Fruit fly (Drosophila melanogaster): Measurements from ENCODE around the gene CG32599.

Gene CG32599

dm6 chrX:14260863-14261262 lies 17.4 kb downstream of the CG32599 start, which contains the start of the genes CG46317 and Tat:
TSS of gene CG46317 (plus strand) at chrX:14261223.
TSS of gene Tat (plus strand) at chrX:14261223.
- no peak for TF ChIP-seq CG8301 (tag; optimal IDR thresholded peaks at IDR 0.05)
- no peak for TF ChIP-seq CG32121 (GFP tag; IDR thresholded peaks at IDR 0.05)
- TF ChIP-seq CG14655 (GFP tag; optimal IDR thresholded peaks at IDR 0.05): no peak
- no peak for TF ChIP-seq CG8159 (tag; optimal IDR thresholded peaks at IDR 0.05)
- no peak for TF ChIP-seq CG34367 (tag; optimal IDR thresholded peaks at IDR 0.05)
- TF ChIP-seq gl (tag; optimal IDR thresholded peaks at IDR 0.05): no peak
- no peak for TF ChIP-seq CG15710 (tag; optimal IDR thresholded peaks at IDR 0.05)
- TF ChIP-seq CG17806 (tag; optimal IDR thresholded peaks at IDR 0.05): no peak
- no peak for TF ChIP-seq CG13204 (GFP tag; optimal IDR thresholded peaks at IDR 0.05)
- TF ChIP-seq Pif1A (GFP tag; optimal IDR thresholded peaks at IDR 0.05): no peak
- TF ChIP-seq CG12605 (GFP tag; IDR thresholded peaks at IDR 0.05): no peak
- TF ChIP-seq EcR (GFP tag; optimal IDR thresholded peaks at IDR 0.05): no peak
- TF ChIP-seq CG9948 (tag; optimal IDR thresholded peaks at IDR 0.05): no peak
- TF ChIP-seq D1 (tag; optimal IDR thresholded peaks at IDR 0.05): no peak
- TF ChIP-seq Pif1B (GFP tag; optimal IDR thresholded peaks at IDR 0.05): no peak
- no peak for TF ChIP-seq rn (GFP tag; IDR thresholded peaks at IDR 0.05)

DNA sequence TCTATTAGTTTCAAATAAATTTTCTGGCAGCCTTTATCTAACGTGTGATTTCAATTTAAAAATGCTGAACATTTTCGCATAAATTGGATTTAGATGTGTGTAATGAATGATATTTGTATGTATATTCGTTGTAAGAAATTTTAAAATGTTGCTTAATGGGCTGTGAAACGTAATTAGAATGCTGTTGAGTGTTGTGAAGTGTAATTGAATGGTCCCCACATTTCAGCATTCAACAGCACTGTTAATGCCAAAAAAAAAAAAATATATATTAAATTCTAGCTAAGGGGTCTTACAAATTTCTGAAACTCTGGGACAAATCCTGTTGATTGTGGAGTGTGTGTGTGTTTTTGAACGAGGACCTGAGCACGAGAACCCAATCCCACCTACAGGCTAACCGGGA lies 21.7 kb downstream of the CG32599 start:
- TF ChIP-seq rn (GFP tag; IDR thresholded peaks at IDR 0.05) (no peak), CG8301 (tag; optimal IDR thresholded peaks at IDR 0.05) (no peak), CG10348 (GFP tag; IDR thresholded peaks at IDR 0.05) (no peak), D1 (tag; optimal IDR thresholded peaks at IDR 0.05) (no peak), CG15710 (tag; optimal IDR thresholded peaks at IDR 0.05) (no peak), Ets98B (GFP tag; IDR thresholded peaks at IDR 0.05) (no peak)

DNA sequence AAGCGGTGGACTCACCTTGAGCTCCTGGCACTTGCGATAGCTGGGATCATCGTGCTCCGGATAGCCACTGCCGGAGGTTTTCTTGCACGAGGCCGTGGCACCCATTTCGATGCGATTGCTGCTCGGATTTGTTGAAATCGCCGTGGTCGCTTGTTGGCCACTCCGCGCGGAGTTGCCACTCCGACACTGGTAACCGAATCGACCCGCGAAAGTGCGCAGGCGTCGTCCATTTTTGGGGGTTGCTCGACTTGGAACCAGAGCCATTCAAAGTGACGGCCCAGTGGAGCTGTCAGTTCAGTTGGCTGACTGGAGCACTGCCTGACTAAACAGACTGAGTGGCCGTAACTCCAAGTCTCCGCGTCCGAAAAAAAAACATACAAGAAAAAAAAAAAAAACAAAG lies 22.6 kb downstream of the CG32599 start, which contains the start of the genes CG13404 and na:
CG13404 (minus strand) TSS at position 176 of the 400 bp plus-strand sequence.
na (plus strand) TSS at position 293 of the 400 bp plus-strand sequence.
- TF ChIP-seq Pif1B (GFP tag; optimal IDR thresholded peaks at IDR 0.05) (no peak), rn (GFP tag; IDR thresholded peaks at IDR 0.05) (no peak), CG10348 (GFP tag; IDR thresholded peaks at IDR 0.05) (no peak), EcR (GFP tag; optimal IDR thresholded peaks at IDR 0.05) (no peak), CG9948 (tag; optimal IDR thresholded peaks at IDR 0.05) (no peak), CG8301 (tag; optimal IDR thresholded peaks at IDR 0.05) (no peak), CG34367 (tag; optimal IDR thresholded peaks at IDR 0.05) (no peak), CG13204 (GFP tag; optimal IDR thresholded peaks at IDR 0.05) (no peak), Snoo (tag; optimal IDR thresholded peaks at IDR 0.05) (no peak), Pif1A (GFP tag; optimal IDR thresholded peaks at IDR 0.05) (no peak), Ets98B (GFP tag; IDR thresholded peaks at IDR 0.05) (no peak), CG14655 (GFP tag; optimal IDR thresholded peaks at IDR 0.05) (no peak), CG8159 (tag; optimal IDR thresholded peaks at IDR 0.05) (no peak), D1 (tag; optimal IDR thresholded peaks at IDR 0.05) (no peak), CG4496 (GFP tag; IDR thresholded peaks at IDR 0.05) (no peak)

DNA sequence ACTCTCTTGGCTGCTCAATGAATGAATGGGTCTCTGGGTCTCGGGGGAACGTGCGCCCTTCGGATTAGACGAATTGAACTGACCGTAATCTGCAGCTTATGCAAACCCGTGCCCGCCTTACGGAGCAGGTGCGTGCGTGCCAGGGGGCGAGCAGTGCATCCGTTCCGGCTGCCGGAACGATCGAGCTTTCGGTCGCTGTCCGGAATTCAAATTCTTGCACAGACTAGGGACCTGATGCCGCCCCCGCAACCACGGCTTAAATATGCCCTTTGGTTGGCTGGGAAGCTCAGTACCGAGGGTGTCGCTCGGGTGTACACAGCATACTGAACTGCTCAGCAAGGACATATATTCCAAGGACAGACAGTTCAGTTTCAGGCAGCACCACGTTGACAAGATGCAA lies 33.9 kb downstream of the CG32599 start, which contains the start of gene Muc12Ea:
Muc12Ea (plus strand) TSS at position 301 of the 400 bp plus-strand sequence.
- TF ChIP-seq CG13204 (GFP tag; optimal IDR thresholded peaks at IDR 0.05) (no peak), CG4496 (GFP tag; IDR thresholded peaks at IDR 0.05) (no peak), CG12605 (GFP tag; IDR thresholded peaks at IDR 0.05) (no peak), EcR (GFP tag; optimal IDR thresholded peaks at IDR 0.05) (no peak), CG8301 (tag; optimal IDR thresholded peaks at IDR 0.05) (no peak), CG34367 (tag; optimal IDR thresholded peaks at IDR 0.05) (no peak), CG9948 (tag; optimal IDR thresholded peaks at IDR 0.05) (no peak), CG8159 (tag; optimal IDR thresholded peaks at IDR 0.05) (no peak), D1 (tag; optimal IDR thresholded peaks at IDR 0.05) (no peak), CG15710 (tag; optimal IDR thresholded peaks at IDR 0.05) (no peak), CG10348 (GFP tag; IDR thresholded peaks at IDR 0.05) (no peak), CG14655 (GFP tag; optimal IDR thresholded peaks at IDR 0.05) (no peak)

- no peak for TF ChIP-seq EcR (GFP tag; optimal IDR thresholded peaks at IDR 0.05)
- no peak for TF ChIP-seq CG12605 (GFP tag; IDR thresholded peaks at IDR 0.05)
- no peak for TF ChIP-seq CG34367 (tag; optimal IDR thresholded peaks at IDR 0.05)
- TF ChIP-seq CG8301 (tag; optimal IDR thresholded peaks at IDR 0.05): no peak
- no peak for TF ChIP-seq Pif1A (GFP tag; optimal IDR thresholded peaks at IDR 0.05)
- TF ChIP-seq CG13204 (GFP tag; optimal IDR thresholded peaks at IDR 0.05): no peak
- no peak for TF ChIP-seq CG14655 (GFP tag; optimal IDR thresholded peaks at IDR 0.05)
- TF ChIP-seq CG10348 (GFP tag; IDR thresholded peaks at IDR 0.05): no peak
- no peak for TF ChIP-seq Ets98B (GFP tag; IDR thresholded peaks at IDR 0.05)
- TF ChIP-seq Pif1B (GFP tag; optimal IDR thresholded peaks at IDR 0.05): no peak
- no peak for TF ChIP-seq CG8159 (tag; optimal IDR thresholded peaks at IDR 0.05)
- no peak for TF ChIP-seq CG17806 (tag; optimal IDR thresholded peaks at IDR 0.05)
- TF ChIP-seq gl (tag; optimal IDR thresholded peaks at IDR 0.05): no peak
- TF ChIP-seq CG9948 (tag; optimal IDR thresholded peaks at IDR 0.05): no peak
- no peak for TF ChIP-seq CG15710 (tag; optimal IDR thresholded peaks at IDR 0.05)
- TF ChIP-seq CG4496 (GFP tag; IDR thresholded peaks at IDR 0.05): no peak
- no peak for TF ChIP-seq Snoo (tag; optimal IDR thresholded peaks at IDR 0.05)
These were observed 45.8 kb downstream of the CG32599 start, which contains the start of gene CG9400 for dm6 chrX:14289293-14289692. TSS of gene CG9400 (minus strand) at chrX:14289393.

Data from whole organism, pupa.